Worm (Caenorhabditis elegans) whole organism, late embryonic: ENCODE results near the gene nep-10.

Experiments
- lin-11 ChIP-seq: fragments of 200-800 bp; sonication (Bioruptor generic); optimal IDR thresholded peaks from 2 replicates; lab custom pipeline; 2018; ENCODE audit warnings: mild to moderate bottlenecking, missing genetic modification characterization, missing compliant biosample characterization
- npax-4 ChIP-seq: sonication (generic microtip); optimal IDR thresholded peaks from 2 replicates; lab custom pipeline; 2016; ENCODE audit warnings: missing genetic modification characterization, missing compliant biosample characterization

DNA sequence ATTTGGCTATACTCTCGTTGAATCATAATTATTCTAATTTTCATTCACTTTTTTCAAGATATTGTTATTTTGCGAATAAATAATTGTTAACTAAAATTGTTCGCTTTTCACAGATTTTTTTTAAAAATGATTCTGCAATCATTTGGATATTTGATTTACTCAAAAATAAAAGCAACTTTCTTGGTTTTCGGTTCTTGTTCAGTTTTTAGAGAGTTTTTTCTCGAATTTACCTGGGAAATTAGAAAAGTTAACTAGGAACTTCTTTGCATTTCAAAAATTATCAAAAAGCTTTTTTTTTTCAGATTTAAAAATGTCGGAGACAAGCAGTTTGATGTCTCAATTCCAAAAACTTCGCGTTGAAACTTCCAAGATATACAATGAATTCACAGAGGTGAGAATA, 43.9 kb upstream of the nep-10 start, which contains the start of the genes C16C8.20 and gldi-6:
- no peak for TF ChIP-seq lin-11 (tag; lab: Kevin White, UChicago)
- TF ChIP-seq npax-4 (tag; lab: Kevin White, UChicago): no peak
